Worm (Caenorhabditis elegans) whole organism, late embryonic: ENCODE data around the gene somi-1.

Source experiments
- C08G9.2 ChIP-seq: sonication (generic microtip); optimal IDR thresholded peaks from 2 replicates; lab custom pipeline; 2016; ENCODE audit warnings: mild to moderate bottlenecking, missing genetic modification characterization, moderate library complexity, missing compliant biosample characterization
- C38D4.7 ChIP-seq: fragments of 200-800 bp; sonication (Bioruptor generic); optimal IDR thresholded peaks from 2 replicates; lab custom pipeline; 2018; ENCODE audit warnings: mild to moderate bottlenecking, missing genetic modification characterization, moderate library complexity, missing compliant biosample characterization
- K09A11.1 ChIP-seq: sonication (generic microtip); optimal IDR thresholded peaks from 2 replicates; lab custom pipeline; 2017; ENCODE audit warnings: antibody characterized with exemption, mild to moderate bottlenecking, missing genetic modification characterization, missing compliant biosample characterization; ENCODE audit not compliant: insufficient read depth
- Y22D7AL.16 ChIP-seq: sonication (generic microtip); optimal IDR thresholded peaks from 2 replicates; lab custom pipeline; 2016; ENCODE audit warnings: missing genetic modification characterization, missing compliant biosample characterization
- ahr-1 ChIP-seq: sonication (generic microtip); optimal IDR thresholded peaks from 2 replicates; lab custom pipeline; 2016; ENCODE audit warnings: missing genetic modification characterization, missing compliant biosample characterization
- ama-1 ChIP-seq: fragments of 150-350 bp; optimal IDR thresholded peaks from 2 replicates; lab custom pipeline; 2014
- ceh-22 ChIP-seq: sonication (generic microtip); optimal IDR thresholded peaks from 2 replicates; lab custom pipeline; 2017; ENCODE audit warnings: missing biosample characterization, missing genetic modification characterization
- ceh-24 ChIP-seq: sonication (generic microtip); optimal IDR thresholded peaks from 2 replicates; lab custom pipeline; 2016; ENCODE audit warnings: mild to moderate bottlenecking, missing genetic modification characterization, missing compliant biosample characterization
- ceh-31 ChIP-seq: sonication (generic microtip); optimal IDR thresholded peaks from 2 replicates; lab custom pipeline; 2016; ENCODE audit warnings: missing genetic modification characterization, missing compliant biosample characterization
- ceh-34 ChIP-seq: sonication (generic microtip); optimal IDR thresholded peaks from 2 replicates; lab custom pipeline; 2016; ENCODE audit warnings: mild to moderate bottlenecking, missing genetic modification characterization, missing compliant biosample characterization
- ceh-48 ChIP-seq: sonication (generic microtip); optimal IDR thresholded peaks from 2 replicates; lab custom pipeline; 2016; ENCODE audit warnings: missing genetic modification characterization, inconsistent platforms, missing compliant biosample characterization
- dmd-4 ChIP-seq: sonication (generic microtip); optimal IDR thresholded peaks from 2 replicates; lab custom pipeline; 2016; ENCODE audit warnings: borderline replicate concordance, missing genetic modification characterization, missing compliant biosample characterization
- elt-2 ChIP-seq: sonication (generic microtip); optimal IDR thresholded peaks from 2 replicates; lab custom pipeline; 2016; ENCODE audit warnings: missing genetic modification reagents, missing genetic modification characterization, missing compliant biosample characterization
- ets-4 ChIP-seq: sonication (generic microtip); optimal IDR thresholded peaks from 2 replicates; lab custom pipeline; 2016; ENCODE audit warnings: missing genetic modification characterization, missing compliant biosample characterization
- hlh-30 ChIP-seq: sonication (generic microtip); optimal IDR thresholded peaks from 2 replicates; lab custom pipeline; 2017; ENCODE audit warnings: antibody characterized with exemption, missing genetic modification characterization, missing compliant biosample characterization; ENCODE audit not compliant: insufficient read depth
- hlh-6 ChIP-seq: sonication (generic microtip); optimal IDR thresholded peaks from 2 replicates; lab custom pipeline; 2016; ENCODE audit warnings: missing genotype, missing genetic modification characterization, missing compliant biosample characterization
- hlh-8 ChIP-seq: sonication (generic microtip); optimal IDR thresholded peaks from 2 replicates; lab custom pipeline; 2016; ENCODE audit warnings: missing genotype, missing genetic modification characterization, missing compliant biosample characterization
- lin-11 ChIP-seq: fragments of 200-800 bp; sonication (Bioruptor generic); optimal IDR thresholded peaks from 2 replicates; lab custom pipeline; 2018; ENCODE audit warnings: mild to moderate bottlenecking, missing genetic modification characterization, missing compliant biosample characterization
- madf-2 ChIP-seq: sonication (generic microtip); optimal IDR thresholded peaks from 2 replicates; lab custom pipeline; 2017; ENCODE audit warnings: missing genetic modification characterization, missing compliant biosample characterization
- odd-2 ChIP-seq: sonication (generic microtip); optimal IDR thresholded peaks from 2 replicates; lab custom pipeline; 2017; ENCODE audit warnings: antibody characterized with exemption, mild to moderate bottlenecking, missing genetic modification characterization, missing compliant biosample characterization
- pqm-1 ChIP-seq: sonication (generic microtip); optimal IDR thresholded peaks from 2 replicates; lab custom pipeline; 2016; ENCODE audit warnings: missing genetic modification characterization, missing compliant biosample characterization
- ref-2 ChIP-seq: sonication (generic microtip); optimal IDR thresholded peaks from 2 replicates; lab custom pipeline; 2016; ENCODE audit warnings: missing genetic modification characterization, missing compliant biosample characterization
- rnt-1 ChIP-seq: sonication (generic microtip); optimal IDR thresholded peaks from 2 replicates; lab custom pipeline; 2016; ENCODE audit warnings: missing genetic modification characterization, missing compliant biosample characterization
- sdc-2 ChIP-seq: sonication (generic microtip); optimal IDR thresholded peaks from 2 replicates; lab custom pipeline; 2016; ENCODE audit warnings: missing genotype, missing genetic modification characterization, missing compliant biosample characterization
- sox-2 ChIP-seq: fragments of 200-800 bp; sonication (Bioruptor generic); IDR thresholded peaks from 2 replicates; pipeline ENCODE4 v1.3.6; 2022; ENCODE audit warnings: missing genetic modification reagents, missing genetic modification characterization, missing compliant biosample characterization
- syd-9 ChIP-seq: sonication (generic microtip); optimal IDR thresholded peaks from 2 replicates; lab custom pipeline; 2016; ENCODE audit warnings: mild to moderate bottlenecking, missing genetic modification characterization, moderate library complexity, missing compliant biosample characterization
- tbx-2 ChIP-seq: sonication (generic microtip); optimal IDR thresholded peaks from 2 replicates; lab custom pipeline; 2016; ENCODE audit warnings: missing genetic modification characterization, missing compliant biosample characterization
- tbx-7 ChIP-seq: sonication (generic microtip); optimal IDR thresholded peaks from 2 replicates; lab custom pipeline; 2016; ENCODE audit warnings: missing genotype, missing genetic modification characterization, missing compliant biosample characterization
- unc-55 ChIP-seq: sonication (generic microtip); optimal IDR thresholded peaks from 2 replicates; lab custom pipeline; 2017; ENCODE audit warnings: missing biosample characterization, missing genetic modification reagents, missing genetic modification characterization
- zip-5 ChIP-seq: sonication (generic microtip); optimal IDR thresholded peaks from 2 replicates; lab custom pipeline; 2016; ENCODE audit warnings: missing genetic modification characterization, missing compliant biosample characterization

somi-1 gene

ce11 chrV:13388961-13389360, 2.2 kb downstream of the somi-1 start:
- TF ChIP-seq ceh-22 (tag; lab: Kevin White, UChicago) (no peak), C38D4.7 (GFP tag; lab: Kevin White, UChicago) (no peak), sox-2 (GFP tag; lab: Robert Waterston, UW) (no peak), odd-2 (tag; lab: Kevin White, UChicago) (no peak), lin-11 (tag; lab: Kevin White, UChicago) (no peak), unc-55 (no peak), ceh-34 (tag; lab: Kevin White, UChicago) (no peak), pqm-1 (tag; lab: Kevin White, UChicago) (no peak), ceh-31 (tag; lab: Kevin White, UChicago) (no peak), ets-4 (tag; lab: Kevin White, UChicago) (no peak), tbx-7 (no peak)

- peak; percentile 10 for TF ChIP-seq ama-1 (lab: Kevin White, UChicago)
- TF ChIP-seq K09A11.1 (tag; lab: Kevin White, UChicago) = no peak
Observed at ce11 chrV:13387472-13387871, 3.7 kb downstream of the somi-1 start.

DNA sequence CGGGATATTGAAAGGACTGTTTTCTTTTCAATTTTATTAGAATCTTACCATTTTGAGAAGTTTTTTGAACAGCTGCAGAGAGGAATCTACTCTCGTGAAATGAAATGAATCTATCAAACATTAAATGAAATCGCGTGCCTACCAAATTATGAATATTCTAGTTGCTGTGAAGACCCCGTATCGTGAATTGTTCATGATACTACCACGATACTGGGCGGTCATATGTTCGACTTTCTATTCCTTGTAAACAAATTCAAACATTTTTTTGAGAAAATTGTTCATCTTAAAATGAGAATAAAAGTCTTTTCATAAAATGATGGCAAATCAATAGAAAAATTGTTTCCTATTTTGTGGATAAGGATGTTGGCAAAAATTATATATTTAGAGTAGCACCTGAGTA, 5.4 kb downstream of the somi-1 start, which contains the start of gene gcy-34:
Gene gcy-34 (minus strand): TSS at position 101 of the 400 bp plus-strand sequence.
- TF ChIP-seq syd-9 (tag; lab: Kevin White, UChicago) (no peak), sox-2 (GFP tag; lab: Robert Waterston, UW) (no peak), ets-4 (tag; lab: Kevin White, UChicago) (no peak), C08G9.2 (tag; lab: Kevin White, UChicago) (no peak), tbx-2 (tag; lab: Kevin White, UChicago) (no peak), Y22D7AL.16 (tag; lab: Kevin White, UChicago) (no peak), rnt-1 (tag; lab: Kevin White, UChicago) (no peak), hlh-8 (tag; lab: Kevin White, UChicago) (no peak), dmd-4 (tag; lab: Kevin White, UChicago) (no peak), ceh-24 (tag; lab: Kevin White, UChicago) (no peak), hlh-30 (tag; lab: Kevin White, UChicago) (no peak), madf-2 (tag; lab: Kevin White, UChicago) (no peak), ahr-1 (no peak), ama-1 (lab: Kevin White, UChicago) (no peak), ceh-34 (tag; lab: Kevin White, UChicago) (no peak)
- TF ChIP-seq, all 69 proteins: peak for 0

DNA sequence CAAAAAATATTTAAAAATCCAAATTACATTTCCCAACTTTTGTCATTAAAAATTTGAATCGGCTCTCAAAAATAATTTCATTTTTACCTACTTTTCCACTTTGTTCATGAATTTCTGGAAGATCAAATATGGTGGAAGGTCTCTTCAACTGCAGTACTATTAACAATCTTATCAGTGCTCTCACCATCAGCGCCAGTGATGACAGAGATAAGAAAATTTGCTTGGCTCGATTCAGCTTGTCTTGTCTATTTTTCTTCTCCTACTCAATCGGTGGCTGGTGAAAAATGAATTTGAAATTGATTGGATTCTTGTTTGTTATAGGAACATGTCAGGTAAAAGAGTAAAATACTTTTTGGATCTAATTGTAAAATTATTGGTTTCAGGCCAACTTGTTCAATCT, 10.2 kb downstream of the somi-1 start, which contains the start of gene cpz-2:
Gene cpz-2 (plus strand): TSS at position 210 of the 400 bp plus-strand sequence.
- TF ChIP-seq elt-2 = peak; percentile 72
- TF ChIP-seq C08G9.2 (tag; lab: Kevin White, UChicago) = no peak
- no peak for TF ChIP-seq hlh-6 (tag; lab: Kevin White, UChicago)
- TF ChIP-seq, all 69 proteins: peak for 1

DNA sequence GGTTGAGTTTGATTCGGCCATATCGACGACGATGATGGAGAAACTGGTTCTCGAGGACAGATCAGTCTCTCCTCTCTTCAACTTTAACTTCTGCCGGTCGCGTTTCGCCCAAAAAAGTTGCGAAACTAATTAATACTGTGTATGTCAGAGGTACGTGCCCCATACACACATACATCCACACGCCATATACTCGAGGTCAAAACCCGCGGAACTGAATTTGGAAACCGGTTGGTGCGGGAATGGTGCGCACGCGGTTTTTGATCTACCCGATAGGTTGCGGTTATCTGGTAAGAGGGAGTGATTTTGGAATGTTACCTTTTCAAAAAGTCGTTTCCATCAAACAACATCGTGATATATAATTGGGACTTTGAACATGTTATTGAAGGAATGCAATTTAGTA, 11.0 kb downstream of the somi-1 start, which contains the start of gene ifbp-1:
Gene ifbp-1 (minus strand): TSS at position 85 of the 400 bp plus-strand sequence.
- TF ChIP-seq zip-5 (tag; lab: Kevin White, UChicago) (no peak), ref-2 (tag; lab: Kevin White, UChicago) (no peak), C38D4.7 (GFP tag; lab: Kevin White, UChicago) (no peak), odd-2 (tag; lab: Kevin White, UChicago) (no peak), ceh-22 (tag; lab: Kevin White, UChicago) (no peak), hlh-30 (tag; lab: Kevin White, UChicago) (no peak), Y22D7AL.16 (tag; lab: Kevin White, UChicago) (no peak), ceh-48 (tag; lab: Kevin White, UChicago) (no peak), ceh-24 (tag; lab: Kevin White, UChicago) (no peak)

DNA sequence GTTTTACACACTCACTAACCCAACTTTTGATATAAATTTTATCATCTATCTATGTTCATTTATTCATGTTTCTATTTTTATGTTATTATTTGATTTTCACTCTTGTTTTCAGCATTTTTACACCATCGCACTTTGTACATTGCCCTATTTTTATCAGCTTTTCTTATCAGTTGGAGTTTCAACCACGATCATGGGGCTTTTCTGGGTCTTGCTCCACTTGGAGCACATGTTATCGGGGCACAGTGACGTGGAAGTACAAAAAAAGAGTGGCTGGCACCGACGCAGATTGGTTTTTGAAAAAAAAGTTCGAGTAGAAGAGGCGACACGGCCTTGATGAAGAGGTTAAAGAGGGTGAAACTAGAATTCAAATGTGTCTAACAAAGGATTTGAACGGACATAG, 14.1 kb downstream of the somi-1 start:
- TF ChIP-seq sdc-2 (no peak), elt-2 (peak; percentile 81)
